Worm (Caenorhabditis elegans): ENCODE measurements around the gene mak-1.

mak-1 gene

ce11 chrII:8787376-8787775, 43.5 kb downstream of the mak-1 start (continued):
- TF ChIP-seq F52B5.7 (tag; optimal IDR thresholded peaks at IDR 0.05) (no peak), Y67H2A.10 (GFP tag; conservative IDR thresholded peaks at IDR 0.05) (peak; percentile 100), hrde-1 (tag; optimal IDR thresholded peaks at IDR 0.05; ENCODE audit: borderline replicate concordance) (no peak), hsf-1 (GFP tag; IDR thresholded peaks at IDR 0.05) (no peak), egl-18 (GFP tag; IDR thresholded peaks at IDR 0.05) (no peak), mcd-1 (GFP tag; IDR thresholded peaks at IDR 0.05) (peak; percentile 79), snpc-1.3 (tag; optimal IDR thresholded peaks at IDR 0.05; ENCODE audit: insufficient read depth) (no peak), nfyb-1 (GFP tag; IDR thresholded peaks at IDR 0.05) (peak; percentile 91), F57C9.4 (tag; optimal IDR thresholded peaks at IDR 0.05) (no peak), tlf-1 (GFP tag; optimal IDR thresholded peaks at IDR 0.05) (peak; percentile 53), Y95B8A.8 (GFP tag; IDR thresholded peaks at IDR 0.05) (0 out of 2 replicates have a peak, but pooled peaks have one; percentile 36), cebp-2 (GFP tag; IDR thresholded peaks at IDR 0.05) (no peak), B0336.3 (GFP tag; IDR thresholded peaks at IDR 0.05) (peak; percentile 86), rcor-1 (GFP tag; IDR thresholded peaks at IDR 0.05) (peak; percentile 55; the same call in 1 of the 2 replicates), nhr-120 (GFP tag; IDR thresholded peaks at IDR 0.05) (no peak), attf-3 (GFP tag; conservative IDR thresholded peaks at IDR 0.05) (no peak), nhr-80 (tag; optimal IDR thresholded peaks at IDR 0.05) (peak; percentile 60), ZK185.1 (tag; optimal IDR thresholded peaks at IDR 0.05; ENCODE audit: poor library complexity, severe bottlenecking) (peak; percentile 78), Y53F4B.3 (GFP tag; IDR thresholded peaks at IDR 0.05) (no peak), lin-40 (tag; optimal IDR thresholded peaks at IDR 0.05) (peak; percentile 91), fkh-3 (tag; optimal IDR thresholded peaks at IDR 0.05) (no peak), ceh-27 (GFP tag; optimal IDR thresholded peaks at IDR 0.05) (peak; percentile 94), ztf-26 (tag; optimal IDR thresholded peaks at IDR 0.05) (peak; percentile 44), B0019.2 (GFP tag; conservative IDR thresholded peaks at IDR 0.05) (no peak), xnd-1 (tag; optimal IDR thresholded peaks at IDR 0.05) (no peak), tbp1 (GFP tag; optimal IDR thresholded peaks at IDR 0.05) (peak; percentile 62), zim-3 (tag; optimal IDR thresholded peaks at IDR 0.05) (no peak), F37B4.10 (GFP tag; IDR thresholded peaks at IDR 0.05) (no peak), snpc-1.1 (tag; optimal IDR thresholded peaks at IDR 0.05; ENCODE audit: insufficient read depth) (no peak), bed-1 (GFP tag; IDR thresholded peaks at IDR 0.05) (no peak), lin-26 (GFP tag; IDR thresholded peaks at IDR 0.05) (no peak), pbrm-1 (GFP tag; IDR thresholded peaks at IDR 0.05) (peak; percentile 81), B0035.1 (tag; optimal IDR thresholded peaks at IDR 0.05) (no peak), Y53G8AR.9 (GFP tag; conservative IDR thresholded peaks at IDR 0.05) (peak; percentile 66), hmg-1.2 (GFP tag; IDR thresholded peaks at IDR 0.05) (peak; percentile 92), die-1 (tag; optimal IDR thresholded peaks at IDR 0.05) (no peak), rec-8 (tag; optimal IDR thresholded peaks at IDR 0.05) (no peak), Y56A3A.18 (GFP tag; IDR thresholded peaks at IDR 0.05) (no peak)

- TF ChIP-seq hsf-1 (GFP tag; IDR thresholded peaks at IDR 0.05) (peak; percentile 35; the same call in 1 of the 2 replicates), unc-62 (GFP tag; optimal IDR thresholded peaks at IDR 0.05) (no peak), ama-1 (optimal IDR thresholded peaks at IDR 0.05) (peak; percentile 53), ama-1 (GFP tag; optimal IDR thresholded peaks at IDR 0.05) (no peak)
Measured at ce11 chrII:8788752-8789151, 44.9 kb downstream of the mak-1 start.
